Fruit fly (Drosophila melanogaster) Kc167 (cell line): Measurements from ENCODE around the gene modSP.

Experiments used
- Myc ChIP-seq: fragments of >200 bp; optimal IDR thresholded peaks from 2 replicates; lab custom pipeline; 2017; ENCODE audit warnings: missing external identifiers
- psq ChIP-seq: fragments of >200 bp; optimal IDR thresholded peaks from 2 replicates; lab custom pipeline; 2017; ENCODE audit warnings: missing external identifiers

- TF ChIP-seq Myc (no peak), psq (lab: Kevin White, UChicago) (no peak)
Measured at dm6 chr3R:16624750-16625549, 30.5 kb downstream of the modSP start, which contains the start of gene Fas1.
